Fruit fly (Drosophila melanogaster) whole organism, embryonic: ENCODE results near the gene Pfdn2.
A peak's percentile ranks its signal among the peaks of the same experiment; 100 is the strongest.

ENCODE experiments used
- Atf-2 ChIP-seq: fragments of 200-800 bp; sonication (Bioruptor generic); optimal IDR thresholded peaks from 2 replicates; lab custom pipeline; 2016; ENCODE audit warnings: missing biosample characterization, missing genetic modification characterization
- Atf3 ChIP-seq: fragments of 200-800 bp; sonication (Bioruptor generic); optimal IDR thresholded peaks from 3 replicates; lab custom pipeline; 2016; ENCODE audit warnings: missing biosample characterization, missing genetic modification characterization
- CG10462 ChIP-seq: fragments of 200-800 bp; sonication (Bioruptor generic); optimal IDR thresholded peaks from 2 replicates; lab custom pipeline; 2016; ENCODE audit warnings: missing biosample characterization, missing genetic modification characterization
- CG12299 ChIP-seq: fragments of 200-800 bp; sonication (Bioruptor generic); optimal IDR thresholded peaks from 2 replicates; lab custom pipeline; 2018; ENCODE audit warnings: missing biosample characterization, mild to moderate bottlenecking, missing genetic modification characterization
- CG13775 ChIP-seq: fragments of 200-800 bp; sonication (Bioruptor generic); optimal IDR thresholded peaks from 3 replicates; lab custom pipeline; 2017; ENCODE audit warnings: missing biosample characterization, mild to moderate bottlenecking, missing genetic modification characterization
- CG14860 ChIP-seq: fragments of 200-800 bp; sonication (Bioruptor generic); IDR thresholded peaks from 3 replicates; pipeline ENCODE4 v1.3.6; 2022; ENCODE audit warnings: missing biosample characterization, missing genetic modification characterization; ENCODE audit not compliant: partially characterized antibody
- CG16779 ChIP-seq: fragments of 200-800 bp; sonication (Bioruptor generic); IDR thresholded peaks from 2 replicates; pipeline ENCODE4 v1.3.6; 2022; ENCODE audit warnings: missing biosample characterization, missing genetic modification characterization
- CG16863 ChIP-seq: fragments of 200-800 bp; sonication (Bioruptor generic); optimal IDR thresholded peaks from 3 replicates; lab custom pipeline; 2016; ENCODE audit warnings: missing biosample characterization, missing genetic modification characterization
- CG17328 ChIP-seq: fragments of 200-800 bp; sonication (Bioruptor generic); IDR thresholded peaks from 2 replicates; pipeline ENCODE4 v1.3.6; 2022; ENCODE audit warnings: missing biosample characterization, missing genetic modification characterization
- CG17829 ChIP-seq: fragments of 200-800 bp; optimal IDR thresholded peaks from 2 replicates; lab custom pipeline; 2019; ENCODE audit warnings: missing biosample characterization, mild to moderate bottlenecking, missing genetic modification characterization, moderate library complexity
- CG2116 ChIP-seq: fragments of 200-800 bp; sonication (Bioruptor generic); optimal IDR thresholded peaks from 3 replicates; lab custom pipeline; 2018; ENCODE audit warnings: missing biosample characterization, mild to moderate bottlenecking, missing genetic modification characterization
- CG3065 ChIP-seq: fragments of 200-800 bp; sonication (Bioruptor generic); optimal IDR thresholded peaks from 2 replicates; lab custom pipeline; 2016; ENCODE audit warnings: missing biosample characterization, missing genetic modification characterization
- CG3281 ChIP-seq: fragments of 200-800 bp; sonication (Bioruptor generic); optimal IDR thresholded peaks from 3 replicates; lab custom pipeline; 2017; ENCODE audit warnings: missing biosample characterization, mild to moderate bottlenecking, missing genetic modification characterization
- CG34422 ChIP-seq: fragments of 200-800 bp; sonication (Bioruptor generic); IDR thresholded peaks from 3 replicates; pipeline ENCODE4 v1.3.6; 2022; ENCODE audit warnings: missing biosample characterization, missing genetic modification characterization
- CG3995 ChIP-seq: fragments of 200-800 bp; sonication (Bioruptor generic); optimal IDR thresholded peaks from 3 replicates; lab custom pipeline; 2016; ENCODE audit warnings: missing biosample characterization, missing genetic modification characterization
- CG5180 ChIP-seq: fragments of 200-800 bp; sonication (Bioruptor generic); optimal IDR thresholded peaks from 3 replicates; lab custom pipeline; 2017; ENCODE audit warnings: missing biosample characterization, missing genetic modification characterization, mild to moderate bottlenecking, moderate library complexity, missing genetic modification reagents
- CG7987 ChIP-seq: fragments of 200-800 bp; sonication (Bioruptor generic); optimal IDR thresholded peaks from 2 replicates; lab custom pipeline; 2018; ENCODE audit warnings: missing biosample characterization, mild to moderate bottlenecking, missing genetic modification characterization, moderate library complexity
- CG9609 ChIP-seq: fragments of 200-800 bp; sonication (Bioruptor generic); optimal IDR thresholded peaks from 3 replicates; lab custom pipeline; 2016; ENCODE audit warnings: missing biosample characterization, missing genetic modification characterization
- CG9817 ChIP-seq: fragments of 200-800 bp; sonication (Bioruptor generic); optimal IDR thresholded peaks from 2 replicates; lab custom pipeline; 2018; ENCODE audit warnings: missing biosample characterization, mild to moderate bottlenecking, missing genetic modification characterization, moderate library complexity
- CHES-1-like ChIP-seq: fragments of 200-800 bp; sonication (Bioruptor generic); optimal IDR thresholded peaks from 2 replicates; lab custom pipeline; 2016; ENCODE audit warnings: missing biosample characterization, missing genetic modification characterization
- CrebB ChIP-seq: fragments of 200-800 bp; sonication (Bioruptor generic); optimal IDR thresholded peaks from 3 replicates; lab custom pipeline; 2018; ENCODE audit warnings: missing biosample characterization, mild to moderate bottlenecking, missing genetic modification characterization
- Drgx ChIP-seq: fragments of 200-800 bp; sonication (Bioruptor generic); IDR thresholded peaks from 2 replicates; pipeline ENCODE4 v1.3.6; 2022; ENCODE audit warnings: missing biosample characterization, missing genetic modification characterization
- Fer1 ChIP-seq: fragments of 200-800 bp; sonication (Bioruptor generic); optimal IDR thresholded peaks from 2 replicates; lab custom pipeline; 2017; ENCODE audit warnings: missing biosample characterization, mild to moderate bottlenecking, missing genetic modification characterization
- HLH3B ChIP-seq: fragments of 200-800 bp; sonication (Bioruptor generic); IDR thresholded peaks from 2 replicates; pipeline ENCODE4 v1.3.6; 2022; ENCODE audit warnings: missing biosample characterization, missing genetic modification characterization
- HmgD ChIP-seq: fragments of 200-800 bp; sonication (Bioruptor generic); optimal IDR thresholded peaks from 3 replicates; lab custom pipeline; 2016; ENCODE audit warnings: missing biosample characterization, missing genetic modification characterization
- Hr39 ChIP-seq: fragments of >200 bp; optimal IDR thresholded peaks from 2 replicates; lab custom pipeline; 2017
- Med ChIP-seq: fragments of 200-800 bp; sonication (Bioruptor generic); peaks from one replicate; lab custom pipeline; 2016; ENCODE audit warnings: missing biosample characterization, missing genetic modification characterization, mild to moderate bottlenecking, inconsistent platforms, moderate library complexity
- Mrtf ChIP-seq: fragments of 200-800 bp; sonication (Bioruptor generic); IDR thresholded peaks from 3 replicates; pipeline ENCODE4 v1.3.6; 2022; ENCODE audit warnings: missing biosample characterization, missing genetic modification characterization
- NFAT ChIP-seq: fragments of 200-800 bp; sonication (Bioruptor generic); IDR thresholded peaks from 2 replicates; pipeline ENCODE4 v1.3.6; 2022; ENCODE audit warnings: missing biosample characterization, missing genetic modification characterization
- Oaz ChIP-seq: fragments of 200-800 bp; sonication (Bioruptor generic); IDR thresholded peaks from 2 replicates; pipeline ENCODE4 v1.3.6; 2022; ENCODE audit warnings: missing biosample characterization, missing genetic modification characterization
- Optix ChIP-seq: fragments of 200-800 bp; sonication (Bioruptor generic); IDR thresholded peaks from 3 replicates; pipeline ENCODE4 v1.3.6; 2022; ENCODE audit warnings: missing biosample characterization, missing genetic modification characterization
- Ptx1 ChIP-seq: fragments of 200-800 bp; sonication (Bioruptor generic); IDR thresholded peaks from 2 replicates; pipeline ENCODE4 v1.3.6; 2022; ENCODE audit warnings: missing biosample characterization, missing genetic modification characterization
- TFAM ChIP-seq: fragments of 200-800 bp; sonication (Bioruptor generic); optimal IDR thresholded peaks from 2 replicates; lab custom pipeline; 2017; ENCODE audit warnings: missing biosample characterization, missing genetic modification characterization, inconsistent platforms
- cato ChIP-seq: fragments of 200-800 bp; sonication (Bioruptor generic); optimal IDR thresholded peaks from 2 replicates; lab custom pipeline; 2016; ENCODE audit warnings: missing biosample characterization, missing genetic modification characterization, borderline replicate concordance
- cg ChIP-seq: fragments of 200-800 bp; sonication (Bioruptor generic); optimal IDR thresholded peaks from 3 replicates; lab custom pipeline; 2019; ENCODE audit warnings: missing biosample characterization, mild to moderate bottlenecking, missing genetic modification characterization, moderate library complexity
- dysf ChIP-seq: fragments of 200-800 bp; sonication (Bioruptor generic); IDR thresholded peaks from 3 replicates; pipeline ENCODE4 v1.3.6; 2022; ENCODE audit warnings: missing biosample characterization, missing genetic modification characterization
- en ChIP-seq: fragments of 200-800 bp; sonication (Bioruptor generic); optimal IDR thresholded peaks from 2 replicates; lab custom pipeline; 2016; ENCODE audit warnings: missing biosample characterization, missing genetic modification characterization
- gsb ChIP-seq: fragments of 200-800 bp; sonication (Bioruptor generic); IDR thresholded peaks from 2 replicates; pipeline ENCODE4 v1.3.6; 2022; ENCODE audit warnings: missing biosample characterization, missing genetic modification characterization
- ind ChIP-seq: fragments of 200-800 bp; sonication (Bioruptor generic); optimal IDR thresholded peaks from 3 replicates; lab custom pipeline; 2016; ENCODE audit warnings: missing biosample characterization, missing genetic modification characterization
- lmd ChIP-seq: fragments of 200-800 bp; sonication (Bioruptor generic); IDR thresholded peaks from 2 replicates; pipeline ENCODE4 v1.3.6; 2022; ENCODE audit warnings: missing biosample characterization, missing genetic modification characterization
- lola ChIP-seq, 3 experiments: fragments of >200 bp in 2 of 3; fragments of 200-800 bp in 1 of 3; sonication (Bioruptor generic) in 1 of 3; optimal IDR thresholded peaks; 2 replicates each; lab custom pipeline; 2017 to 2019; ENCODE audit warnings: missing biosample characterization in 3 of 3, missing genetic modification characterization in 3 of 3, mild to moderate bottlenecking in 1 of 3, moderate library complexity in 1 of 3
- peb ChIP-seq: fragments of 200-800 bp; sonication (Bioruptor generic); IDR thresholded peaks from 2 replicates; pipeline ENCODE4 v1.3.6; 2022; ENCODE audit warnings: missing biosample characterization, missing genetic modification characterization
- schlank ChIP-seq: fragments of 200-800 bp; sonication (Bioruptor generic); optimal IDR thresholded peaks from 2 replicates; lab custom pipeline; 2018; ENCODE audit warnings: missing biosample characterization, mild to moderate bottlenecking, missing genetic modification characterization
- sd ChIP-seq: fragments of 200-800 bp; sonication (Bioruptor generic); optimal IDR thresholded peaks from 3 replicates; lab custom pipeline; 2018; ENCODE audit warnings: missing biosample characterization, mild to moderate bottlenecking, missing genetic modification characterization, moderate library complexity
- sisA ChIP-seq: fragments of 200-800 bp; sonication (Bioruptor generic); IDR thresholded peaks from 2 replicates; pipeline ENCODE4 v1.3.6; 2022; ENCODE audit warnings: missing biosample characterization, missing genetic modification characterization
- stwl ChIP-seq: fragments of 200-800 bp; sonication (Bioruptor generic); optimal IDR thresholded peaks from 3 replicates; lab custom pipeline; 2018; ENCODE audit warnings: missing biosample characterization, mild to moderate bottlenecking, missing genetic modification characterization, moderate library complexity
- toy ChIP-seq: fragments of 200-800 bp; sonication (Bioruptor generic); IDR thresholded peaks from 2 replicates; pipeline ENCODE4 v1.3.6; 2022; ENCODE audit warnings: missing biosample characterization, missing genetic modification characterization
- tup ChIP-seq: fragments of 200-800 bp; sonication (Bioruptor generic); optimal IDR thresholded peaks from 2 replicates; lab custom pipeline; 2016; ENCODE audit warnings: missing biosample characterization, mild to moderate bottlenecking, missing genetic modification characterization, moderate library complexity
- wdn ChIP-seq: fragments of 200-800 bp; sonication (Bioruptor generic); IDR thresholded peaks from 2 replicates; pipeline ENCODE4 v1.3.6; 2022; ENCODE audit warnings: missing biosample characterization, missing genetic modification characterization
- wor ChIP-seq: fragments of 200-800 bp; sonication (Bioruptor generic); IDR thresholded peaks from 2 replicates; pipeline ENCODE4 v1.3.6; 2022; ENCODE audit warnings: missing biosample characterization, missing genetic modification characterization
- zfh1 ChIP-seq: fragments of 200-800 bp; sonication (Bioruptor generic); IDR thresholded peaks from 3 replicates; pipeline ENCODE4 v1.3.6; 2022; ENCODE audit warnings: missing biosample characterization, missing genetic modification characterization

The Pfdn2 gene

dm6 chr3L:11097982-11098663 is 23.9 kb upstream of the Pfdn2 start, which contains the start of the genes Irbp18 and APP-BP1 (continued):
- TF ChIP-seq Atf-2 (GFP tag; lab: Kevin White, UChicago) (peak; percentile 92), CG3995 (peak; percentile 64), wor (GFP tag; lab: Robert Waterston, UW) (peak; percentile 73), CG14860 (GFP tag; lab: Robert Waterston, UW) (no peak), CG9817 (peak; percentile 84), schlank (tag; lab: Kevin White, UChicago) (peak; percentile 90), dysf (GFP tag; lab: Robert Waterston, UW) (peak; percentile 88), CrebB (peak; percentile 83), CG7987 (GFP tag; lab: Kevin White, UChicago) (peak; percentile 85), Fer1 (peak; percentile 94), ind (GFP tag; lab: Kevin White, UChicago) (peak; percentile 95), zfh1 (GFP tag; lab: Robert Waterston, UW) (peak; percentile 84), Oaz (peak; percentile 70), CG16779 (GFP tag; lab: Robert Waterston, UW) (0 out of 2 replicates have a peak, but pooled peaks have one; percentile 41), CG9609 (GFP tag; lab: Kevin White, UChicago) (peak; percentile 94), cato (GFP tag; lab: Kevin White, UChicago) (peak; percentile 91), tup (peak; percentile 92), lmd (peak; percentile 86), Med (GFP tag; lab: Kevin White, UChicago) (peak; percentile 99), CG5180 (GFP tag; lab: Kevin White, UChicago) (peak; percentile 82), CG3065 (GFP tag; lab: Kevin White, UChicago) (peak; percentile 84), peb (GFP tag; lab: Robert Waterston, UW) (peak; percentile 83), CG17829 (tag; lab: Kevin White, UChicago) (peak; percentile 91), Ptx1 (GFP tag; lab: Robert Waterston, UW) (peak; percentile 90), gsb (GFP tag; lab: Robert Waterston, UW) (peak; percentile 72), CG16863 (GFP tag; lab: Kevin White, UChicago) (peak; percentile 94), Hr39 (lab: Kevin White, UChicago) (no peak), Mrtf (GFP tag; lab: Robert Waterston, UW) (peak; percentile 81), CG10462 (peak; percentile 87), Optix (GFP tag; lab: Robert Waterston, UW) (peak; percentile 85), TFAM (GFP tag; lab: Kevin White, UChicago) (peak; percentile 62), NFAT (GFP tag; lab: Robert Waterston, UW) (peak; percentile 74), HLH3B (GFP tag; lab: Robert Waterston, UW) (peak; percentile 75), CG34422 (GFP tag; lab: Robert Waterston, UW) (peak; percentile 87), Atf3 (GFP tag; lab: Kevin White, UChicago) (peak; percentile 93), sisA (GFP tag; lab: Robert Waterston, UW) (peak; percentile 84), CG3281 (peak; percentile 95), CG17328 (GFP tag; lab: Robert Waterston, UW) (peak; percentile 81), en (GFP tag; lab: Kevin White, UChicago) (peak; percentile 83), CG13775 (GFP tag; lab: Kevin White, UChicago) (peak; percentile 96), toy (GFP tag; lab: Robert Waterston, UW) (peak; percentile 54; the same call in 1 of the 2 replicates), HmgD (GFP tag; lab: Kevin White, UChicago) (peak; percentile 61), cg (GFP tag; lab: Kevin White, UChicago) (peak; percentile 22), wdn (GFP tag; lab: Robert Waterston, UW) (peak; percentile 87), CG2116 (GFP tag; lab: Kevin White, UChicago) (peak; percentile 88), lola (GFP tag; optimal IDR thresholded peaks at IDR 0.05; lab: Kevin White, UChicago) (peak in 1 of 3 experiments; percentile 92), stwl (tag; lab: Kevin White, UChicago) (peak; percentile 68), Drgx (peak; percentile 91), CHES-1-like (GFP tag; lab: Kevin White, UChicago) (peak; percentile 89), sd (tag; lab: Kevin White, UChicago) (no peak), CG12299 (tag; lab: Kevin White, UChicago) (peak; percentile 85)
